Worm (Caenorhabditis elegans) whole organism, late embryonic: ENCODE data around the gene lin-37.

Experiments used
- F13H6.1 ChIP-seq: sonication (generic microtip); optimal IDR thresholded peaks from 2 replicates; lab custom pipeline; 2016; ENCODE audit warnings: missing genetic modification characterization, missing compliant biosample characterization
- ceh-14 ChIP-seq: sonication (generic microtip); optimal IDR thresholded peaks from 2 replicates; lab custom pipeline; 2016; ENCODE audit warnings: missing genotype, missing genetic modification characterization, missing compliant biosample characterization
- ceh-18 ChIP-seq: sonication (generic microtip); optimal IDR thresholded peaks from 2 replicates; lab custom pipeline; 2016; ENCODE audit warnings: missing genetic modification characterization, missing compliant biosample characterization
- ets-4 ChIP-seq: sonication (generic microtip); optimal IDR thresholded peaks from 2 replicates; lab custom pipeline; 2016; ENCODE audit warnings: missing genetic modification characterization, missing compliant biosample characterization
- eyg-1 ChIP-seq: sonication (generic microtip); optimal IDR thresholded peaks from 2 replicates; lab custom pipeline; 2016; ENCODE audit warnings: missing genotype, missing genetic modification characterization, missing compliant biosample characterization
- odd-2 ChIP-seq: sonication (generic microtip); optimal IDR thresholded peaks from 2 replicates; lab custom pipeline; 2017; ENCODE audit warnings: antibody characterized with exemption, mild to moderate bottlenecking, missing genetic modification characterization, missing compliant biosample characterization
- pqm-1 ChIP-seq: sonication (generic microtip); optimal IDR thresholded peaks from 2 replicates; lab custom pipeline; 2016; ENCODE audit warnings: missing genetic modification characterization, missing compliant biosample characterization

DNA sequence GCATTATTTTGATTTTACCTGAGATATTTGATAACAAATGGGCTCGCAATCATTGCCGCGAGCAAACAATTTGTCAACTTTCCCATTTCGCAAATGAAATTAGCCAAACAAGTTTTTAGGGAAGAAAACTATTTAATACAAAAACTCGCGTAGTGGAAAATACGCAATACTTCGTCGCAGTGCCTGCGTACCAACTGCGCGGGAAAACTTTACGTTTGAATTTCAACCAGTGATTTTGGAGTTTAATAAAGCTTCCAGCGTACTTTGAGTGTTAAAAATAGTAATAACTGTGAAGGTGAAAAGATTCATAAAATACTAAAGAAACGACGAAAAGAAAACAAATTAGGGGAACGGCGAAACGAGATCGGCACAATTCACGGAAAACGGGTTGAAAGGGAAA is 12.6 kb upstream of the lin-37 start, which contains the start of gene tofu-7:
- TF ChIP-seq F13H6.1 (tag; lab: Kevin White, UChicago), result no peak
- TF ChIP-seq ceh-14 (tag; lab: Kevin White, UChicago), result no peak
- TF ChIP-seq odd-2 (tag; lab: Kevin White, UChicago), result no peak
- TF ChIP-seq pqm-1, result no peak
- TF ChIP-seq ceh-18, result no peak
- no peak for TF ChIP-seq ets-4
- TF ChIP-seq eyg-1 (tag; lab: Kevin White, UChicago), result no peak
